Fruit fly (Drosophila melanogaster) whole organism, embryonic: ENCODE measurements around the gene Bx.

ENCODE experiments used
- Ada2b ChIP-seq: fragments of 200-800 bp; sonication (Bioruptor generic); IDR thresholded peaks from 2 replicates; pipeline ENCODE4 v1.3.6; 2022; ENCODE audit warnings: missing biosample characterization, missing genetic modification characterization
- CG10543 ChIP-seq: fragments of 200-800 bp; sonication (Bioruptor generic); optimal IDR thresholded peaks from 3 replicates; lab custom pipeline; 2017; ENCODE audit warnings: missing biosample characterization, mild to moderate bottlenecking, missing genetic modification characterization, moderate library complexity
- CG10654 ChIP-seq: fragments of 200-800 bp; sonication (Bioruptor generic); optimal IDR thresholded peaks from 2 replicates; lab custom pipeline; 2016; ENCODE audit warnings: missing biosample characterization, missing genetic modification characterization
- CG11504 ChIP-seq: fragments of 200-800 bp; sonication (Bioruptor generic); optimal IDR thresholded peaks from 3 replicates; lab custom pipeline; 2019; ENCODE audit warnings: missing biosample characterization, mild to moderate bottlenecking, missing genetic modification characterization, moderate library complexity
- CG11560 ChIP-seq: fragments of 200-800 bp; sonication (Bioruptor generic); IDR thresholded peaks from 3 replicates; pipeline ENCODE4 v1.3.6; 2022; ENCODE audit warnings: missing biosample characterization, missing genetic modification characterization
- CG12104 ChIP-seq: fragments of 200-800 bp; sonication (Bioruptor generic); optimal IDR thresholded peaks from 3 replicates; lab custom pipeline; 2016; ENCODE audit warnings: missing biosample characterization, missing genetic modification characterization
- CG13894 ChIP-seq: fragments of 200-800 bp; sonication (Bioruptor generic); optimal IDR thresholded peaks from 3 replicates; lab custom pipeline; 2018; ENCODE audit warnings: missing biosample characterization, mild to moderate bottlenecking, missing genetic modification characterization, moderate library complexity
- CG17328 ChIP-seq: fragments of 200-800 bp; sonication (Bioruptor generic); IDR thresholded peaks from 2 replicates; pipeline ENCODE4 v1.3.6; 2022; ENCODE audit warnings: missing biosample characterization, missing genetic modification characterization
- CG17612 ChIP-seq: fragments of 200-800 bp; sonication (Bioruptor generic); IDR thresholded peaks from 2 replicates; pipeline ENCODE4 v1.3.6; 2022; ENCODE audit warnings: missing biosample characterization, missing genetic modification characterization
- CG18599 ChIP-seq: fragments of 200-800 bp; sonication (Bioruptor generic); optimal IDR thresholded peaks from 3 replicates; lab custom pipeline; 2017; ENCODE audit warnings: missing biosample characterization, missing genetic modification characterization, mild to moderate bottlenecking, moderate library complexity, missing genetic modification reagents
- CG34422 ChIP-seq: fragments of 200-800 bp; sonication (Bioruptor generic); IDR thresholded peaks from 3 replicates; pipeline ENCODE4 v1.3.6; 2022; ENCODE audit warnings: missing biosample characterization, missing genetic modification characterization
- CG42726 ChIP-seq: fragments of 200-800 bp; sonication (Bioruptor generic); IDR thresholded peaks from 2 replicates; pipeline ENCODE4 v1.3.6; 2022; ENCODE audit warnings: missing biosample characterization, missing genetic modification characterization; ENCODE audit not compliant: partially characterized antibody
- CG4707 ChIP-seq: fragments of 200-800 bp; sonication (Bioruptor generic); optimal IDR thresholded peaks from 2 replicates; lab custom pipeline; 2018; ENCODE audit warnings: missing biosample characterization, mild to moderate bottlenecking, missing genetic modification characterization, moderate library complexity
- CG4854 ChIP-seq: fragments of 200-800 bp; sonication (Bioruptor generic); optimal IDR thresholded peaks from 2 replicates; lab custom pipeline; 2016; ENCODE audit warnings: missing biosample characterization, missing genetic modification characterization, inconsistent platforms
- CG6854 ChIP-seq: fragments of 200-800 bp; sonication (Bioruptor generic); optimal IDR thresholded peaks from 3 replicates; lab custom pipeline; 2017; ENCODE audit warnings: missing biosample characterization, mild to moderate bottlenecking, missing genetic modification characterization
- CG7839 ChIP-seq: fragments of 200-800 bp; sonication (Bioruptor generic); optimal IDR thresholded peaks from 3 replicates; lab custom pipeline; 2018; ENCODE audit warnings: missing biosample characterization, mild to moderate bottlenecking, missing genetic modification characterization, moderate library complexity
- CG8924 ChIP-seq: fragments of 200-800 bp; optimal IDR thresholded peaks from 3 replicates; lab custom pipeline; 2019; ENCODE audit warnings: missing biosample characterization, mild to moderate bottlenecking, missing genetic modification characterization, moderate library complexity
- Dip3 ChIP-seq: fragments of 200-800 bp; sonication (Bioruptor generic); optimal IDR thresholded peaks from 3 replicates; lab custom pipeline; 2016; ENCODE audit warnings: missing biosample characterization, missing genetic modification characterization
- Doc2 ChIP-seq: fragments of 200-800 bp; sonication (Bioruptor generic); IDR thresholded peaks from 2 replicates; pipeline ENCODE4 v1.3.6; 2022; ENCODE audit warnings: missing biosample characterization, missing genetic modification characterization
- Drgx ChIP-seq: fragments of 200-800 bp; sonication (Bioruptor generic); IDR thresholded peaks from 2 replicates; pipeline ENCODE4 v1.3.6; 2022; ENCODE audit warnings: missing biosample characterization, missing genetic modification characterization
- HLH3B ChIP-seq: fragments of 200-800 bp; sonication (Bioruptor generic); IDR thresholded peaks from 2 replicates; pipeline ENCODE4 v1.3.6; 2022; ENCODE audit warnings: missing biosample characterization, missing genetic modification characterization
- HLHmδ ChIP-seq: fragments of 200-800 bp; sonication (Bioruptor generic); optimal IDR thresholded peaks from 2 replicates; lab custom pipeline; 2018; ENCODE audit warnings: missing biosample characterization, mild to moderate bottlenecking, missing genetic modification characterization, moderate library complexity
- Hr3 ChIP-seq: fragments of 200-800 bp; sonication (Bioruptor generic); optimal IDR thresholded peaks from 3 replicates; lab custom pipeline; 2016; ENCODE audit warnings: missing biosample characterization, missing genetic modification characterization
- Lpt ChIP-seq: fragments of >200 bp; optimal IDR thresholded peaks from 2 replicates; lab custom pipeline; 2018; ENCODE audit warnings: missing biosample characterization, missing genetic modification characterization
- Mrtf ChIP-seq: fragments of 200-800 bp; sonication (Bioruptor generic); IDR thresholded peaks from 3 replicates; pipeline ENCODE4 v1.3.6; 2022; ENCODE audit warnings: missing biosample characterization, missing genetic modification characterization
- Ptx1 ChIP-seq: fragments of 200-800 bp; sonication (Bioruptor generic); IDR thresholded peaks from 2 replicates; pipeline ENCODE4 v1.3.6; 2022; ENCODE audit warnings: missing biosample characterization, missing genetic modification characterization
- Rfx ChIP-seq: fragments of 200-800 bp; sonication (Bioruptor generic); IDR thresholded peaks from 2 replicates; pipeline ENCODE4 v1.3.6; 2022; ENCODE audit warnings: missing biosample characterization, missing genetic modification characterization
- TFAM ChIP-seq: fragments of 200-800 bp; sonication (Bioruptor generic); optimal IDR thresholded peaks from 2 replicates; lab custom pipeline; 2017; ENCODE audit warnings: missing biosample characterization, missing genetic modification characterization, inconsistent platforms
- Xrp1 ChIP-seq: fragments of 200-800 bp; sonication (Bioruptor generic); IDR thresholded peaks from 2 replicates; pipeline ENCODE4 v1.3.6; 2022; ENCODE audit warnings: missing biosample characterization, missing genetic modification characterization
- bbx ChIP-seq: fragments of 200-800 bp; sonication (Bioruptor generic); IDR thresholded peaks from 2 replicates; pipeline ENCODE4 v1.3.6; 2022; ENCODE audit warnings: missing biosample characterization, missing genetic modification characterization; ENCODE audit not compliant: partially characterized antibody
- cato ChIP-seq: fragments of 200-800 bp; sonication (Bioruptor generic); optimal IDR thresholded peaks from 2 replicates; lab custom pipeline; 2016; ENCODE audit warnings: missing biosample characterization, missing genetic modification characterization, borderline replicate concordance
- crol ChIP-seq: fragments of 200-800 bp; sonication (Bioruptor generic); IDR thresholded peaks from 2 replicates; pipeline ENCODE4 v1.3.6; 2022; ENCODE audit warnings: missing biosample characterization, missing genetic modification characterization
- esg ChIP-seq: fragments of 200-800 bp; sonication (Bioruptor generic); conservative IDR thresholded peaks from 2 replicates; pipeline ENCODE4 v1.3.6; 2022; ENCODE audit warnings: missing biosample characterization, missing genetic modification characterization
- fd64A ChIP-seq: fragments of 200-800 bp; sonication (Bioruptor generic); optimal IDR thresholded peaks from 3 replicates; lab custom pipeline; 2018; ENCODE audit warnings: missing biosample characterization, mild to moderate bottlenecking, missing genetic modification characterization
- gcm ChIP-seq: fragments of 200-800 bp; sonication (Bioruptor generic); optimal IDR thresholded peaks from 2 replicates; lab custom pipeline; 2019; ENCODE audit warnings: missing biosample characterization, mild to moderate bottlenecking, missing genetic modification characterization, moderate library complexity
- gem ChIP-seq: fragments of 200-800 bp; sonication (Bioruptor generic); optimal IDR thresholded peaks from 2 replicates; lab custom pipeline; 2019; ENCODE audit warnings: missing biosample characterization, mild to moderate bottlenecking, missing genetic modification characterization, moderate library complexity
- gsb ChIP-seq: fragments of 200-800 bp; sonication (Bioruptor generic); IDR thresholded peaks from 2 replicates; pipeline ENCODE4 v1.3.6; 2022; ENCODE audit warnings: missing biosample characterization, missing genetic modification characterization
- kay ChIP-seq: fragments of 200-800 bp; sonication (Bioruptor generic); optimal IDR thresholded peaks from 2 replicates; lab custom pipeline; 2016; ENCODE audit warnings: missing biosample characterization, missing genetic modification characterization
- mld ChIP-seq: fragments of 200-800 bp; sonication (Bioruptor generic); IDR thresholded peaks from 3 replicates; pipeline ENCODE4 v1.3.6; 2022; ENCODE audit warnings: missing biosample characterization, missing genetic modification characterization; ENCODE audit not compliant: partially characterized antibody
- nerfin-2 ChIP-seq: fragments of 200-800 bp; sonication (Bioruptor generic); IDR thresholded peaks from 2 replicates; pipeline ENCODE4 v1.3.6; 2022; ENCODE audit warnings: missing biosample characterization, missing genetic modification characterization; ENCODE audit not compliant: partially characterized antibody
- nmo ChIP-seq: fragments of 200-800 bp; sonication (Bioruptor generic); optimal IDR thresholded peaks from 2 replicates; lab custom pipeline; 2018; ENCODE audit warnings: missing biosample characterization, mild to moderate bottlenecking, missing genetic modification characterization, moderate library complexity
- phol ChIP-seq: fragments of 200-800 bp; sonication (Bioruptor generic); optimal IDR thresholded peaks from 3 replicates; lab custom pipeline; 2018; ENCODE audit warnings: missing biosample characterization, mild to moderate bottlenecking, missing genetic modification characterization, moderate library complexity
- ranshi ChIP-seq: fragments of 200-800 bp; sonication (Bioruptor generic); IDR thresholded peaks from 2 replicates; pipeline ENCODE4 v1.3.6; 2022; ENCODE audit warnings: missing biosample characterization, missing genetic modification characterization
- row ChIP-seq: fragments of 200-800 bp; sonication (Bioruptor generic); IDR thresholded peaks from 3 replicates; pipeline ENCODE4 v1.3.6; 2022; ENCODE audit warnings: missing biosample characterization, missing genetic modification characterization
- run ChIP-seq: fragments of 200-800 bp; sonication (Bioruptor generic); optimal IDR thresholded peaks from 3 replicates; lab custom pipeline; 2018; ENCODE audit warnings: missing biosample characterization, mild to moderate bottlenecking, missing genetic modification characterization
- zf30C ChIP-seq: fragments of 200-800 bp; sonication (Bioruptor generic); optimal IDR thresholded peaks from 3 replicates; lab custom pipeline; 2018; ENCODE audit warnings: missing biosample characterization, mild to moderate bottlenecking, missing genetic modification characterization

Bx gene

dm6 chrX:18558583-18558982, 43.4 kb downstream of the Bx start (continued):
- no peak for TF ChIP-seq fd64A (GFP tag; lab: Kevin White, UChicago)
- TF ChIP-seq CG18599 (GFP tag; lab: Kevin White, UChicago) = no peak

- TF ChIP-seq gcm = peak; percentile 93
- no peak for TF ChIP-seq nerfin-2
- TF ChIP-seq crol (GFP tag; lab: Robert Waterston, UW) = peak; percentile 63
Measured at dm6 chrX:18560584-18560983, 45.4 kb downstream of the Bx start.

dm6 chrX:18564984-18565383, 49.8 kb downstream of the Bx start:
- TF ChIP-seq CG10543 (GFP tag; lab: Kevin White, UChicago) = no peak
- TF ChIP-seq Drgx (GFP tag; lab: Robert Waterston, UW) = peak; percentile 55
- peak; percentile 43 for TF ChIP-seq zf30C (GFP tag; lab: Kevin White, UChicago)
- TF ChIP-seq nmo (GFP tag; lab: Kevin White, UChicago) = peak; percentile 3
- no peak for TF ChIP-seq TFAM (GFP tag; lab: Kevin White, UChicago)
- peak; percentile 22; the same call in 1 of the 2 replicates for TF ChIP-seq Xrp1
- TF ChIP-seq mld (GFP tag; lab: Robert Waterston, UW) = no peak
- TF ChIP-seq Dip3 (GFP tag; lab: Kevin White, UChicago) = no peak
- peak; percentile 0 for TF ChIP-seq phol (tag; lab: Kevin White, UChicago)
- TF ChIP-seq CG8924 (tag; lab: Kevin White, UChicago) = no peak
- TF ChIP-seq gem (tag; lab: Kevin White, UChicago) = peak; percentile 1
- no peak for TF ChIP-seq cato (GFP tag; lab: Kevin White, UChicago)
- TF ChIP-seq Ptx1 (GFP tag; lab: Robert Waterston, UW) = 0 out of 2 replicates have a peak, but pooled peaks have one; percentile 29
- TF ChIP-seq esg = peak; percentile 24
- TF ChIP-seq kay (GFP tag; lab: Kevin White, UChicago) = no peak
- TF ChIP-seq ranshi = 0 out of 2 replicates have a peak, but pooled peaks have one; percentile 31
- TF ChIP-seq Doc2 (GFP tag; lab: Robert Waterston, UW) = no peak
- peak; percentile 8 for TF ChIP-seq CG11504 (tag; lab: Kevin White, UChicago)
- no peak for TF ChIP-seq Mrtf (GFP tag; lab: Robert Waterston, UW)
- 0 out of 3 replicates have a peak, but pooled peaks have one; percentile 29 for TF ChIP-seq row (GFP tag; lab: Robert Waterston, UW)
- TF ChIP-seq HLH3B (GFP tag; lab: Robert Waterston, UW) = 0 out of 2 replicates have a peak, but pooled peaks have one; percentile 6
- no peak for TF ChIP-seq CG4854 (GFP tag; lab: Kevin White, UChicago)
- TF ChIP-seq CG42726 (GFP tag; lab: Robert Waterston, UW) = no peak
- 0 out of 2 replicates have a peak, but pooled peaks have one; percentile 12 for TF ChIP-seq CG17328
- peak; percentile 4; the same call in 1 of the 2 replicates for TF ChIP-seq Ada2b (GFP tag; lab: Robert Waterston, UW)
- 0 out of 2 replicates have a peak, but pooled peaks have one; percentile 7 for TF ChIP-seq Rfx (GFP tag; lab: Robert Waterston, UW)
- peak; percentile 21 for TF ChIP-seq CG7839 (tag; lab: Kevin White, UChicago)

- TF ChIP-seq CG12104 (no peak), Hr3 (no peak), CG6854 (GFP tag; lab: Kevin White, UChicago) (no peak), HLHmδ (GFP tag; lab: Kevin White, UChicago) (no peak), run (tag; lab: Kevin White, UChicago) (no peak), CG34422 (GFP tag; lab: Robert Waterston, UW) (0 out of 3 replicates have a peak, but pooled peaks have one; percentile 22), CG4707 (GFP tag; lab: Kevin White, UChicago) (no peak), bbx (GFP tag; lab: Robert Waterston, UW) (no peak), gsb (GFP tag; lab: Robert Waterston, UW) (no peak), Lpt (GFP tag; lab: Kevin White, UChicago) (no peak), gem (tag; lab: Kevin White, UChicago) (peak; percentile 39), CG17612 (GFP tag; lab: Robert Waterston, UW) (no peak), CG13894 (tag; lab: Kevin White, UChicago) (no peak), CG11560 (tag; lab: Robert Waterston, UW) (no peak), CG10654 (GFP tag; lab: Kevin White, UChicago) (no peak)
Measured at dm6 chrX:18565630-18566319, 50.5 kb downstream of the Bx start.
